Worm (Caenorhabditis elegans) whole organism, late embryonic: ENCODE data around the gene inx-11.

Experiments
- fkh-10 ChIP-seq: fragments of 150-350 bp; optimal IDR thresholded peaks from 2 replicates; lab custom pipeline; 2014; ENCODE audit warnings: missing biosample characterization, missing genetic modification reagents, missing genetic modification characterization
- fkh-6 ChIP-seq: sonication (generic microtip); optimal IDR thresholded peaks from 2 replicates; lab custom pipeline; 2016; ENCODE audit warnings: missing genetic modification characterization, missing compliant biosample characterization
- lim-6 ChIP-seq: sonication (generic microtip); optimal IDR thresholded peaks from 2 replicates; lab custom pipeline; 2016; ENCODE audit warnings: missing genetic modification characterization, missing compliant biosample characterization
- lin-11 ChIP-seq: fragments of 200-800 bp; sonication (Bioruptor generic); optimal IDR thresholded peaks from 2 replicates; lab custom pipeline; 2018; ENCODE audit warnings: mild to moderate bottlenecking, missing genetic modification characterization, missing compliant biosample characterization
- nhr-11 ChIP-seq: fragments of 150-350 bp; optimal IDR thresholded peaks from 2 replicates; lab custom pipeline; 2014; ENCODE audit warnings: missing biosample characterization, missing genetic modification characterization
- pag-3 ChIP-seq: sonication (generic microtip); optimal IDR thresholded peaks from 2 replicates; lab custom pipeline; 2016; ENCODE audit warnings: missing compliant biosample characterization, missing genetic modification characterization, borderline replicate concordance
- pha-4 ChIP-seq: fragments of 150-350 bp; optimal IDR thresholded peaks from 2 replicates; lab custom pipeline; 2018; ENCODE audit warnings: missing biosample characterization, missing genetic modification reagents, missing genetic modification characterization
- sdc-2 ChIP-seq: sonication (generic microtip); optimal IDR thresholded peaks from 2 replicates; lab custom pipeline; 2016; ENCODE audit warnings: missing genotype, missing genetic modification characterization, missing compliant biosample characterization
- ttx-3 ChIP-seq: sonication (generic microtip); optimal IDR thresholded peaks from 2 replicates; lab custom pipeline; 2016; ENCODE audit warnings: missing genetic modification reagents, missing genetic modification characterization, missing compliant biosample characterization
- unc-42 ChIP-seq: sonication (generic microtip); optimal IDR thresholded peaks from 2 replicates; lab custom pipeline; 2016; ENCODE audit warnings: missing genotype, missing genetic modification characterization, missing compliant biosample characterization

DNA sequence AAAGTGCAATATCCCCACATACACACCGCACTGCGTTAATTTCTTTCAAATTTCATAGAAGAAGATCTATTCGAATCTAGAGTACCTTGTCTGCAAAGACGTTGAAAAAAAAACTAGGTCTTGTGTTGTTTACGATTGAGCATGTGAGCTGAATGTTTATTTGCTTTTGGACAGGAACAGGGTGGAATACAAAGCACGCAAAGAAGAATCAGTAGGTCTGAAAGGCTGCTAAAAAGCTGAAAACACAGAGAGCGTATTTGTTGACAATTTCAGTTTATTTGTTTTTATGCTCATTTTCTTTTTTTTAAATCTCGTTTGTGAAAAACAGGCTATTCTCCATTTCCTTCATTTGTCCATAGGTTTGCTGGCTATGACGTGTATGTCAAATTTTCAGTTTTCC lies 47.9 kb downstream of the inx-11 start:
- TF ChIP-seq sdc-2 (tag; lab: Kevin White, UChicago): no peak
- TF ChIP-seq pha-4 (tag; lab: Kevin White, UChicago): no peak
- no peak for TF ChIP-seq lim-6
- no peak for TF ChIP-seq fkh-6 (tag; lab: Kevin White, UChicago)
- TF ChIP-seq lin-11: no peak
- TF ChIP-seq fkh-10 (GFP tag; lab: Kevin White, UChicago): no peak
- TF ChIP-seq unc-42 (tag; lab: Kevin White, UChicago): no peak
- TF ChIP-seq ttx-3 (tag; lab: Kevin White, UChicago): no peak
- TF ChIP-seq nhr-11 (tag; lab: Kevin White, UChicago): no peak
- no peak for TF ChIP-seq pag-3 (tag; lab: Kevin White, UChicago)
